Fruit fly (Drosophila melanogaster): ENCODE data around the gene CG16721.
A peak's percentile ranks its signal among the peaks of the same experiment; 100 is the strongest.

The CG16721 gene

DNA sequence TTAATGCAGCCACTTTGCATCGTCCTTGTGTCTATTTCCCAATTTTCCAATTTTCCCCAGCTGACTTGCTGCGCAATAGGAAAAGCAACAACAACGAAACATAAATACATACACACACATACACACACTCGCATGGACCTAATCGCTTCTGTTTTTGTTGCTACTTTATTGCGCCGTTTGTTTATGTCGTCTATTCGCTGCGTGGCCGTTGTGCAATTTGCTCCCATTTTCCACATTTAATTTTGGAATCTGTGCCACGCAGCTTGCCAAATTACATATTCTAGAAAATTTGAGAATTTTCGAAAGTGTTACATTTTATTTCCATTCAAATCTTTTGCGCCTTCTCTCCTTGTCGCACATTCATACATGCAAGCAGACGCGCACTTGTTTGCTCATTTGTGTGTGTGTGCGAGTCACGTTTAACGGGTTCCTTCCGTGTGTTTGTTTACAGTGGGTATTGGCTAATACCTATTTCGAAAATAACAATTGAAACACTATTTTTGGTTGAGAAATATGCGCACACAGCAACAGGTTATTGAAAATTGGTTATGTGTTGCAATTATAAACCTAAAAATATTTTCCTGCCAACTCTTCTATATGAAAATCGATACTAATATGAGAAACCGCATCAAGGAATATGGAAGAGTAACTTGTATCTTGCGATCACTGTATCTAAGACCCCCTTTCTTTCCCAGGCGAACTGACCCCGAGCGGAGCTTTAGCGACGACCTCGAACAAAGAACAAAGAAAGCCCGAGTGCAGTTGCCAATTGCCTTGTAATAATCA, 663 bp downstream of the CG16721 start (continued):
- peak; percentile 58 for TF ChIP-seq CG8478 (optimal IDR thresholded peaks at IDR 0.05)
- TF ChIP-seq esg (GFP tag; conservative IDR thresholded peaks at IDR 0.05): peak; percentile 36
- no peak for TF ChIP-seq tap (tag; optimal IDR thresholded peaks at IDR 0.05)
- peak; percentile 25 for TF ChIP-seq gsb-n (tag; optimal IDR thresholded peaks at IDR 0.05)
- TF ChIP-seq CG17328 (GFP tag; IDR thresholded peaks at IDR 0.05): 0 out of 2 replicates have a peak, but pooled peaks have one; percentile 23
- TF ChIP-seq cato (GFP tag; optimal IDR thresholded peaks at IDR 0.05; ENCODE audit: borderline replicate concordance): peak; percentile 3
- TF ChIP-seq CG10565 (GFP tag; optimal IDR thresholded peaks at IDR 0.05): no peak
- peak; percentile 32 for TF ChIP-seq tin (GFP tag; optimal IDR thresholded peaks at IDR 0.05)
- peak; percentile 51 for TF ChIP-seq pho (GFP tag; optimal IDR thresholded peaks at IDR 0.05)
- peak; percentile 66; the same call in 2 of the 3 replicates for TF ChIP-seq dysf (GFP tag; IDR thresholded peaks at IDR 0.05)
- TF ChIP-seq da (GFP tag; optimal IDR thresholded peaks at IDR 0.05): no peak
- TF ChIP-seq CG7357 (GFP tag; IDR thresholded peaks at IDR 0.05): 0 out of 3 replicates have a peak, but pooled peaks have one; percentile 5
- TF ChIP-seq Ada2b (GFP tag; IDR thresholded peaks at IDR 0.05): peak; percentile 52
- peak; percentile 30 for TF ChIP-seq CG6765 (GFP tag; optimal IDR thresholded peaks at IDR 0.05)
- TF ChIP-seq Blimp-1 (GFP tag; optimal IDR thresholded peaks at IDR 0.05): peak; percentile 46
- TF ChIP-seq CG14965 (GFP tag; optimal IDR thresholded peaks at IDR 0.05; ENCODE audit: borderline replicate concordance): no peak
- TF ChIP-seq CG9932 (GFP tag; IDR thresholded peaks at IDR 0.05): peak; percentile 57
- peak; percentile 47 for TF ChIP-seq zfh2 (GFP tag; optimal IDR thresholded peaks at IDR 0.05)
- peak; percentile 20 for TF ChIP-seq CG33213 (GFP tag; optimal IDR thresholded peaks at IDR 0.05)
- peak; percentile 9 for TF ChIP-seq Kr (GFP tag; optimal IDR thresholded peaks at IDR 0.05)
- TF ChIP-seq CG10979 (tag; optimal IDR thresholded peaks at IDR 0.05): peak; percentile 50
- peak; percentile 48 for TF ChIP-seq ATbp (GFP tag; optimal IDR thresholded peaks at IDR 0.05)
- peak; percentile 67 for TF ChIP-seq scrt (GFP tag; optimal IDR thresholded peaks at IDR 0.05)
- TF ChIP-seq sob (GFP tag; IDR thresholded peaks at IDR 0.05): peak; percentile 48; the same call in 1 of the 2 replicates
- TF ChIP-seq cwo (GFP tag; optimal IDR thresholded peaks at IDR 0.05): peak; percentile 97
- TF ChIP-seq Nf-YB (GFP tag; optimal IDR thresholded peaks at IDR 0.05): peak; percentile 5
- TF ChIP-seq otp (GFP tag; IDR thresholded peaks at IDR 0.05): 0 out of 3 replicates have a peak, but pooled peaks have one; percentile 13
- TF ChIP-seq CG13424 (tag; optimal IDR thresholded peaks at IDR 0.05): peak; percentile 58
- peak; percentile 7 for TF ChIP-seq gro (GFP tag; optimal IDR thresholded peaks at IDR 0.05)
- peak; percentile 21 for TF ChIP-seq CG6683 (GFP tag; optimal IDR thresholded peaks at IDR 0.05)
- TF ChIP-seq odd (GFP tag; optimal IDR thresholded peaks at IDR 0.05): peak; percentile 43
- peak; percentile 83 for TF ChIP-seq kah (GFP tag; optimal IDR thresholded peaks at IDR 0.05)
- TF ChIP-seq nom (GFP tag; optimal IDR thresholded peaks at IDR 0.05): peak; percentile 68
- TF ChIP-seq CG10959 (GFP tag; IDR thresholded peaks at IDR 0.05): no peak
- TF ChIP-seq CG8359 (GFP tag; optimal IDR thresholded peaks at IDR 0.05; ENCODE audit: borderline replicate concordance): no peak
- TF ChIP-seq CG9727 (GFP tag; optimal IDR thresholded peaks at IDR 0.05): peak; percentile 7
- TF ChIP-seq HLH3B (GFP tag; IDR thresholded peaks at IDR 0.05): no peak
- no peak for TF ChIP-seq pan (optimal IDR thresholded peaks at IDR 0.05)
- peak in 1 of 2 experiments; percentile 40 for TF ChIP-seq pan (GFP tag; optimal IDR thresholded peaks at IDR 0.05 in 1 of 2, IDR thresholded peaks at IDR 0.05 in 1 of 2)
- TF ChIP-seq nerfin-1 (tag; optimal IDR thresholded peaks at IDR 0.05): peak; percentile 22
- no peak for TF ChIP-seq CG11093 (GFP tag; IDR thresholded peaks at IDR 0.05)
- TF ChIP-seq eve (GFP tag; optimal IDR thresholded peaks at IDR 0.05): no peak
- TF ChIP-seq CG11247 (GFP tag; IDR thresholded peaks at IDR 0.05): no peak
- TF ChIP-seq CG16863 (GFP tag; optimal IDR thresholded peaks at IDR 0.05): peak; percentile 22
- TF ChIP-seq tup (GFP tag; optimal IDR thresholded peaks at IDR 0.05): no peak
- TF ChIP-seq chm (GFP tag; IDR thresholded peaks at IDR 0.05): no peak
- no peak for TF ChIP-seq emc (GFP tag; optimal IDR thresholded peaks at IDR 0.05)
- TF ChIP-seq CG2712 (tag; optimal IDR thresholded peaks at IDR 0.05): peak; percentile 61
- peak; percentile 39 for TF ChIP-seq HmgZ (tag; optimal IDR thresholded peaks at IDR 0.05)
